Worm (Caenorhabditis elegans) whole organism, L3 larva: ENCODE data around the gene anmt-3.

Source experiments
- R02D3.7 ChIP-seq: fragments of 150-350 bp; optimal IDR thresholded peaks from 2 replicates; lab custom pipeline; 2014; ENCODE audit warnings: missing biosample characterization, missing genetic modification characterization
- aly-2 ChIP-seq: fragments of 150-350 bp; optimal IDR thresholded peaks from 2 replicates; lab custom pipeline; 2014; ENCODE audit warnings: missing biosample characterization, missing genetic modification characterization
- daf-12 ChIP-seq: fragments of 150-350 bp; optimal IDR thresholded peaks from 2 replicates; lab custom pipeline; 2014; ENCODE audit warnings: missing biosample characterization, missing genetic modification reagents, missing genetic modification characterization
- egl-5 ChIP-seq: fragments of 150-350 bp; optimal IDR thresholded peaks from 2 replicates; lab custom pipeline; 2017; ENCODE audit warnings: missing biosample characterization, missing genetic modification reagents, missing genetic modification characterization, inconsistent platforms
- fkh-10 ChIP-seq: sonication (generic microtip); optimal IDR thresholded peaks from 2 replicates; lab custom pipeline; 2017; ENCODE audit warnings: missing biosample characterization, missing genetic modification reagents, missing genetic modification characterization
- nhr-12 ChIP-seq: fragments of 150-350 bp; optimal IDR thresholded peaks from 2 replicates; lab custom pipeline; 2014; ENCODE audit warnings: missing biosample characterization, missing genetic modification characterization
- nhr-23 ChIP-seq: fragments of 150-350 bp; optimal IDR thresholded peaks from 2 replicates; lab custom pipeline; 2014; ENCODE audit warnings: missing biosample characterization, missing genetic modification reagents, missing genetic modification characterization
- nhr-237 ChIP-seq: fragments of 150-350 bp; optimal IDR thresholded peaks from 2 replicates; lab custom pipeline; 2014; ENCODE audit warnings: missing biosample characterization, missing genetic modification characterization
- nhr-76 ChIP-seq: fragments of 150-350 bp; sonication (generic microtip); optimal IDR thresholded peaks from 5 replicates; lab custom pipeline; 2014; ENCODE audit warnings: missing biosample characterization, missing genetic modification characterization
- pha-4 ChIP-seq: fragments of 150-350 bp; optimal IDR thresholded peaks from 2 replicates; lab custom pipeline; 2014; ENCODE audit warnings: missing biosample characterization, missing genetic modification reagents, missing genetic modification characterization
- snpc-4 ChIP-seq: fragments of 150-350 bp; optimal IDR thresholded peaks from 2 replicates; lab custom pipeline; 2014; ENCODE audit warnings: missing biosample characterization, missing genetic modification characterization
- unc-62 ChIP-seq: fragments of 150-350 bp; sonication (generic microtip); optimal IDR thresholded peaks from 4 replicates; lab custom pipeline; 2014; ENCODE audit warnings: missing biosample characterization, missing genetic modification reagents, missing genetic modification characterization
- zag-1 ChIP-seq: fragments of 150-350 bp; optimal IDR thresholded peaks from 2 replicates; lab custom pipeline; 2014; ENCODE audit warnings: missing biosample characterization, missing genetic modification characterization
- ztf-4 ChIP-seq: fragments of 150-350 bp; optimal IDR thresholded peaks from 2 replicates; lab custom pipeline; 2014; ENCODE audit warnings: missing biosample characterization, missing genetic modification characterization

- TF ChIP-seq snpc-4 (tag; lab: Kevin White, UChicago) (no peak), nhr-237 (tag; lab: Kevin White, UChicago) (no peak), daf-12 (no peak), fkh-10 (GFP tag; lab: Kevin White, UChicago) (no peak), unc-62 (GFP tag; lab: Kevin White, UChicago) (no peak), nhr-12 (tag; lab: Kevin White, UChicago) (no peak), aly-2 (no peak), nhr-23 (no peak), nhr-76 (tag; lab: Kevin White, UChicago) (no peak), ztf-4 (tag; lab: Kevin White, UChicago) (no peak), egl-5 (tag; lab: Kevin White, UChicago) (no peak), R02D3.7 (no peak), zag-1 (tag; lab: Kevin White, UChicago) (no peak), pha-4 (tag; lab: Kevin White, UChicago) (no peak)
These were observed 4.8 kb upstream of the anmt-3 start for ce11 chrV:9962916-9963315.
